Worm (Caenorhabditis elegans): Measurements from ENCODE around the gene K08E4.3.

Gene K08E4.3

ce11 chrIV:12029074-12029473 is 28.5 kb upstream of the K08E4.3 start, which contains the start of gene tgn-38:
Gene tgn-38 (minus strand): TSS chrIV:12029174.
- TF ChIP-seq nhr-23 (tag; optimal IDR thresholded peaks at IDR 0.05) (no peak), blmp-1 (tag; optimal IDR thresholded peaks at IDR 0.05; ENCODE audit: insufficient read depth) (no peak), nhr-129 (tag; optimal IDR thresholded peaks at IDR 0.05) (peak; percentile 22)

DNA sequence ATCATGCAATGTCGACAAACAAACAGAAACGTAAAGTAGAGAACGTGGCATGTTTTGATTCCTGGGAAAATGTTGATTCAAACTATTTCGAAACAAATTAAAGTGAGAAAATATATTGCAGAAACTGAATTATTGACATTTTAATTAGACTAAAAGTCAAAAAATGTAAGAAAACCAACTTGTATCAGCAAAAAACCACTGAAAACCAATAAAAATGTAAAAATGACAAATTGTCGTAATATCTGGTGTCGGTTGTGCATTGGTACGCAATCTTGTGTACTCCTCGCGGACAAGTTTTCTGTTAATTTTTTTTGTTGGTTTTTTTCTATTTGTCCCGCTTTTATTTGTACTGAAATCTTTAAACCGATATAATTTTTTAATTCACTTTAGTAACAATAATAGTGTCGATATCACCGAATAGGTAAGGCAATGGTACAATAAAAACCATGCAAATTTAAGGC is 27.8 kb upstream of the K08E4.3 start, which contains the start of gene T12G3.11:
TSS of gene T12G3.11 (minus strand) at position 51 of the 461 bp plus-strand sequence.
- TF ChIP-seq nhr-12 (tag; optimal IDR thresholded peaks at IDR 0.05) (no peak), mab-5 (tag; optimal IDR thresholded peaks at IDR 0.05) (no peak), lin-39 (tag; optimal IDR thresholded peaks at IDR 0.05) (no peak), sma-3 (GFP tag; optimal IDR thresholded peaks at IDR 0.05) (no peak), nhr-10 (tag; optimal IDR thresholded peaks at IDR 0.05) (no peak), ztf-4 (tag; optimal IDR thresholded peaks at IDR 0.05) (no peak), nhr-11 (tag; optimal IDR thresholded peaks at IDR 0.05) (no peak), blmp-1 (tag; optimal IDR thresholded peaks at IDR 0.05; ENCODE audit: insufficient read depth) (peak; percentile 23), elt-3 (tag; optimal IDR thresholded peaks at IDR 0.05) (no peak), lin-11 (tag; optimal IDR thresholded peaks at IDR 0.05) (no peak), skn-1 (tag; optimal IDR thresholded peaks at IDR 0.05) (no peak), C34F6.9 (tag; optimal IDR thresholded peaks at IDR 0.05) (peak; percentile 63), zag-1 (tag; optimal IDR thresholded peaks at IDR 0.05) (no peak), nhr-77 (tag; optimal IDR thresholded peaks at IDR 0.05) (no peak), aly-2 (tag; optimal IDR thresholded peaks at IDR 0.05) (no peak), nhr-25 (tag; optimal IDR thresholded peaks at IDR 0.05) (peak; percentile 9), nhr-129 (tag; optimal IDR thresholded peaks at IDR 0.05) (peak; percentile 63), ceh-82 (tag; optimal IDR thresholded peaks at IDR 0.05) (no peak), nhr-6 (tag; optimal IDR thresholded peaks at IDR 0.05) (no peak), R02D3.7 (tag; optimal IDR thresholded peaks at IDR 0.05) (no peak), unc-55 (GFP tag; optimal IDR thresholded peaks at IDR 0.05) (peak; percentile 77), sem-4 (tag; optimal IDR thresholded peaks at IDR 0.05) (no peak), lin-13 (GFP tag; optimal IDR thresholded peaks at IDR 0.05) (peak; percentile 31), snpc-4 (tag; optimal IDR thresholded peaks at IDR 0.05) (no peak), crh-2 (tag; optimal IDR thresholded peaks at IDR 0.05) (no peak), ama-1 (optimal IDR thresholded peaks at IDR 0.05) (no peak), fos-1 (tag; optimal IDR thresholded peaks at IDR 0.05) (peak; percentile 9), gmeb-1 (tag; optimal IDR thresholded peaks at IDR 0.05) (peak; percentile 25), nhr-237 (tag; optimal IDR thresholded peaks at IDR 0.05) (no peak), nhr-21 (tag; optimal IDR thresholded peaks at IDR 0.05) (no peak), elt-1 (tag; optimal IDR thresholded peaks at IDR 0.05) (no peak), lsy-2 (tag; optimal IDR thresholded peaks at IDR 0.05) (peak; percentile 18 to 80), F13H6.1 (tag; optimal IDR thresholded peaks at IDR 0.05) (peak; percentile 30), Y55F3AM.14 (GFP tag; optimal IDR thresholded peaks at IDR 0.05) (no peak), ceh-16 (tag; optimal IDR thresholded peaks at IDR 0.05) (no peak), alr-1 (tag; optimal IDR thresholded peaks at IDR 0.05) (no peak), dmd-4 (tag; optimal IDR thresholded peaks at IDR 0.05) (no peak), peb-1 (tag; optimal IDR thresholded peaks at IDR 0.05) (no peak), mbf-1 (tag; optimal IDR thresholded peaks at IDR 0.05) (no peak), ztf-11 (tag; optimal IDR thresholded peaks at IDR 0.05) (no peak), unc-39 (tag; optimal IDR thresholded peaks at IDR 0.05) (no peak), nhr-23 (tag; optimal IDR thresholded peaks at IDR 0.05) (no peak), mdl-1 (tag; optimal IDR thresholded peaks at IDR 0.05) (no peak), sma-9 (GFP tag; optimal IDR thresholded peaks at IDR 0.05) (peak; percentile 5), sma-9 (tag; optimal IDR thresholded peaks at IDR 0.05) (no peak), unc-62 (GFP tag; optimal IDR thresholded peaks at IDR 0.05) (no peak), ztf-1 (GFP tag; conservative IDR thresholded peaks at IDR 0.05) (no peak), ZK546.5 (tag; optimal IDR thresholded peaks at IDR 0.05) (no peak), egl-27 (tag; optimal IDR thresholded peaks at IDR 0.05) (no peak)

Measured in whole organism, L2 larva.